Worm (Caenorhabditis elegans) whole organism, young adult: ENCODE measurements around the gene F46G10.2.

Source experiments
- F33H1.4 ChIP-seq: fragments of 200-800 bp; sonication (Bioruptor generic); IDR thresholded peaks from 2 replicates; pipeline ENCODE4 v1.3.6; 2022; ENCODE audit warnings: missing genetic modification reagents, missing genetic modification characterization, missing compliant biosample characterization
- F37B4.10 ChIP-seq: fragments of 200-800 bp; sonication (Bioruptor generic); IDR thresholded peaks from 2 replicates; pipeline ENCODE4 v1.3.6; 2022; ENCODE audit warnings: missing genetic modification characterization, missing compliant biosample characterization
- F39B2.1 ChIP-seq: fragments of 200-800 bp; sonication (Bioruptor generic); IDR thresholded peaks from 2 replicates; pipeline ENCODE4 v1.3.6; 2022; ENCODE audit warnings: missing genetic modification reagents, missing genetic modification characterization, missing compliant biosample characterization
- F55B11.4 ChIP-seq: sonication (generic microtip); optimal IDR thresholded peaks from 2 replicates; lab custom pipeline; 2016; ENCODE audit warnings: missing compliant biosample characterization, missing genetic modification characterization, borderline replicate concordance; ENCODE audit not compliant: insufficient read depth
- K11D2.4 ChIP-seq: fragments of 200-800 bp; sonication (Bioruptor generic); IDR thresholded peaks from 2 replicates; pipeline ENCODE4 v1.3.6; 2022; ENCODE audit warnings: missing genetic modification reagents, missing genetic modification characterization, missing compliant biosample characterization
- Y53F4B.3 ChIP-seq: fragments of 200-800 bp; sonication (Bioruptor generic); IDR thresholded peaks from 2 replicates; pipeline ENCODE4 v1.3.6; 2022; ENCODE audit warnings: missing genetic modification reagents, missing genetic modification characterization, missing compliant biosample characterization
- Y53G8AR.9 ChIP-seq: fragments of 200-800 bp; sonication (Bioruptor generic); conservative IDR thresholded peaks from 2 replicates; pipeline ENCODE4 v1.3.6; 2022; ENCODE audit warnings: missing genetic modification reagents, missing genetic modification characterization, missing compliant biosample characterization
- Y56A3A.18 ChIP-seq: fragments of 200-800 bp; sonication (Bioruptor generic); IDR thresholded peaks from 2 replicates; pipeline ENCODE4 v1.3.6; 2022; ENCODE audit warnings: missing genetic modification reagents, missing genetic modification characterization, missing compliant biosample characterization
- ama-1 ChIP-seq, 3 experiments: fragments of 150-350 bp in 1 of 3; sonication (generic microtip) in 2 of 3; optimal IDR thresholded peaks; 2 replicates each; lab custom pipeline; 2014 to 2018; ENCODE audit warnings: missing biosample characterization in 2 of 3, missing genetic modification characterization in 2 of 3, missing genetic modification reagents in 2 of 3
- aptf-3 ChIP-seq: fragments of 200-800 bp; sonication (Bioruptor generic); IDR thresholded peaks from 2 replicates; pipeline ENCODE4 v1.3.6; 2022; ENCODE audit warnings: missing genetic modification characterization, missing compliant biosample characterization
- athp-1 ChIP-seq: sonication (generic microtip); optimal IDR thresholded peaks from 2 replicates; lab custom pipeline; 2017; ENCODE audit warnings: mild to moderate bottlenecking, missing genetic modification characterization, missing compliant biosample characterization
- attf-6 ChIP-seq: fragments of 200-800 bp; sonication (Bioruptor generic); IDR thresholded peaks from 2 replicates; pipeline ENCODE4 v1.3.6; 2022; ENCODE audit warnings: missing genetic modification reagents, missing genetic modification characterization, missing compliant biosample characterization
- bed-2 ChIP-seq: fragments of 200-800 bp; sonication (Bioruptor generic); IDR thresholded peaks from 2 replicates; pipeline ENCODE4 v1.3.6; 2022; ENCODE audit warnings: missing genetic modification reagents, missing genetic modification characterization, missing compliant biosample characterization
- ccch-3 ChIP-seq: fragments of 200-800 bp; sonication (Bioruptor generic); optimal IDR thresholded peaks from 2 replicates; lab custom pipeline; 2018; ENCODE audit warnings: mild to moderate bottlenecking, missing genetic modification characterization, missing compliant biosample characterization
- cebp-1 ChIP-seq, 2 experiments: fragments of 200-800 bp in 1 of 2; sonication (Bioruptor generic) in 1 of 2; sonication (generic microtip) in 1 of 2; IDR thresholded peaks in 1 of 2; optimal IDR thresholded peaks in 1 of 2; 2 replicates each; pipeline versions ENCODE4 v1.3.6 to Lab custom; 2017 to 2022; ENCODE audit warnings: missing compliant biosample characterization in 2 of 2, missing genetic modification characterization in 2 of 2, mild to moderate bottlenecking in 1 of 2, missing genetic modification reagents in 1 of 2, moderate library complexity in 1 of 2
- die-1 ChIP-seq: sonication (generic microtip); optimal IDR thresholded peaks from 2 replicates; lab custom pipeline; 2016; ENCODE audit warnings: missing genotype, mild to moderate bottlenecking, missing genetic modification characterization, missing compliant biosample characterization
- dpff-1 ChIP-seq: sonication (generic microtip); optimal IDR thresholded peaks from 2 replicates; lab custom pipeline; 2017; ENCODE audit warnings: mild to moderate bottlenecking, missing genetic modification characterization, missing compliant biosample characterization
- egl-18 ChIP-seq: fragments of 200-800 bp; sonication (Bioruptor generic); IDR thresholded peaks from 2 replicates; pipeline ENCODE4 v1.3.6; 2022; ENCODE audit warnings: missing genetic modification reagents, missing genetic modification characterization, missing compliant biosample characterization
- egrh-3 ChIP-seq: fragments of 200-800 bp; sonication (Bioruptor generic); IDR thresholded peaks from 2 replicates; pipeline ENCODE4 v1.3.6; 2022; ENCODE audit warnings: missing genetic modification reagents, missing genetic modification characterization, missing compliant biosample characterization
- ekl-4 ChIP-seq: fragments of 200-800 bp; sonication (Bioruptor generic); IDR thresholded peaks from 2 replicates; pipeline ENCODE4 v1.3.6; 2022; ENCODE audit warnings: missing genetic modification reagents, missing genetic modification characterization, missing compliant biosample characterization
- ets-4 ChIP-seq: fragments of 200-800 bp; sonication (Bioruptor generic); optimal IDR thresholded peaks from 2 replicates; lab custom pipeline; 2018; ENCODE audit warnings: mild to moderate bottlenecking, missing genetic modification characterization, missing compliant biosample characterization
- fkh-3 ChIP-seq: sonication (generic microtip); optimal IDR thresholded peaks from 2 replicates; lab custom pipeline; 2016; ENCODE audit warnings: mild to moderate bottlenecking, missing genetic modification characterization, missing compliant biosample characterization
- him-1 ChIP-seq: sonication (generic microtip); optimal IDR thresholded peaks from 2 replicates; lab custom pipeline; 2016; ENCODE audit warnings: missing genotype, missing genetic modification reagents, missing genetic modification characterization, missing compliant biosample characterization
- hlh-12 ChIP-seq: sonication (generic microtip); optimal IDR thresholded peaks from 2 replicates; lab custom pipeline; 2016; ENCODE audit warnings: missing genetic modification characterization, missing compliant biosample characterization
- hlh-26 ChIP-seq: fragments of 200-800 bp; sonication (Bioruptor generic); conservative IDR thresholded peaks from 2 replicates; pipeline ENCODE4 v1.3.6; 2022; ENCODE audit warnings: missing genetic modification reagents, missing genetic modification characterization, missing compliant biosample characterization
- hmg-1.2 ChIP-seq: fragments of 200-800 bp; sonication (Bioruptor generic); IDR thresholded peaks from 2 replicates; pipeline ENCODE4 v1.3.6; 2022; ENCODE audit warnings: missing genetic modification reagents, missing genetic modification characterization, missing compliant biosample characterization
- hrde-1 ChIP-seq: sonication (generic microtip); optimal IDR thresholded peaks from 2 replicates; lab custom pipeline; 2016; ENCODE audit warnings: missing genetic modification characterization, mild to moderate bottlenecking, missing compliant biosample characterization, moderate library complexity, missing genotype, missing genetic modification reagents, borderline replicate concordance
- lag-1 ChIP-seq: fragments of 200-800 bp; sonication (Bioruptor generic); IDR thresholded peaks from 2 replicates; pipeline ENCODE4 v1.3.6; 2022; ENCODE audit warnings: missing genetic modification reagents, missing genetic modification characterization, missing compliant biosample characterization
- let-607 ChIP-seq, 2 experiments: fragments of 200-800 bp in 1 of 2; sonication (Bioruptor generic) in 1 of 2; sonication (generic microtip) in 1 of 2; optimal IDR thresholded peaks; 2 replicates each; lab custom pipeline; 2016 to 2018; ENCODE audit warnings: mild to moderate bottlenecking in 2 of 2, missing compliant biosample characterization in 2 of 2, missing genetic modification characterization in 2 of 2, moderate library complexity in 2 of 2, missing genotype in 1 of 2
- lsy-27 ChIP-seq: sonication (generic microtip); optimal IDR thresholded peaks from 2 replicates; lab custom pipeline; 2017; ENCODE audit warnings: missing genetic modification characterization, mild to moderate bottlenecking, missing compliant biosample characterization, antibody characterized with exemption, missing genotype, borderline replicate concordance; ENCODE audit not compliant: insufficient read depth
- madf-6 ChIP-seq: fragments of 200-800 bp; sonication (Bioruptor generic); IDR thresholded peaks from 2 replicates; pipeline ENCODE4 v1.3.6; 2022; ENCODE audit warnings: missing genetic modification reagents, missing genetic modification characterization, missing compliant biosample characterization
- madf-8 ChIP-seq: fragments of 200-800 bp; sonication (Bioruptor generic); conservative IDR thresholded peaks from 2 replicates; pipeline ENCODE4 v1.3.6; 2022; ENCODE audit warnings: missing genetic modification reagents, missing genetic modification characterization, missing compliant biosample characterization
- nfya-2 ChIP-seq: fragments of 200-800 bp; sonication (Bioruptor generic); IDR thresholded peaks from 2 replicates; pipeline ENCODE4 v1.3.6; 2022; ENCODE audit warnings: missing genetic modification reagents, missing genetic modification characterization, missing compliant biosample characterization
- nfyb-1 ChIP-seq: fragments of 200-800 bp; sonication (Bioruptor generic); IDR thresholded peaks from 2 replicates; pipeline ENCODE4 v1.3.6; 2022; ENCODE audit warnings: missing genetic modification reagents, missing genetic modification characterization, missing compliant biosample characterization
- nhr-179 ChIP-seq: sonication (generic microtip); optimal IDR thresholded peaks from 2 replicates; lab custom pipeline; 2016; ENCODE audit warnings: mild to moderate bottlenecking, missing genetic modification characterization, missing compliant biosample characterization
- repo-1 ChIP-seq: sonication (generic microtip); optimal IDR thresholded peaks from 2 replicates; lab custom pipeline; 2017; ENCODE audit warnings: mild to moderate bottlenecking, missing genetic modification characterization, missing compliant biosample characterization
- sdz-38 ChIP-seq: sonication (generic microtip); optimal IDR thresholded peaks from 2 replicates; lab custom pipeline; 2016; ENCODE audit warnings: missing genotype, missing genetic modification characterization, missing compliant biosample characterization
- sea-2 ChIP-seq: fragments of 200-800 bp; sonication (Bioruptor generic); IDR thresholded peaks from 2 replicates; pipeline ENCODE4 v1.3.6; 2022; ENCODE audit warnings: missing genetic modification characterization, missing compliant biosample characterization
- snpc-1.3 ChIP-seq: sonication (generic microtip); optimal IDR thresholded peaks from 2 replicates; lab custom pipeline; 2017; ENCODE audit warnings: missing genetic modification characterization, mild to moderate bottlenecking, missing compliant biosample characterization, antibody characterized with exemption, moderate library complexity, missing genotype, missing genetic modification reagents; ENCODE audit not compliant: insufficient read depth
- somi-1 ChIP-seq: fragments of 200-800 bp; sonication (Bioruptor generic); optimal IDR thresholded peaks from 2 replicates; lab custom pipeline; 2018; ENCODE audit warnings: mild to moderate bottlenecking, missing genetic modification characterization, missing compliant biosample characterization
- sptf-2 ChIP-seq: fragments of 200-800 bp; sonication (Bioruptor generic); optimal IDR thresholded peaks from 2 replicates; lab custom pipeline; 2018; ENCODE audit warnings: mild to moderate bottlenecking, missing genetic modification characterization, missing compliant biosample characterization
- tbx-9 ChIP-seq: sonication (generic microtip); optimal IDR thresholded peaks from 2 replicates; lab custom pipeline; 2016; ENCODE audit warnings: borderline replicate concordance, missing genetic modification characterization, inconsistent platforms, missing compliant biosample characterization
- xnd-1 ChIP-seq: sonication (generic microtip); optimal IDR thresholded peaks from 2 replicates; lab custom pipeline; 2016; ENCODE audit warnings: missing genotype, missing genetic modification reagents, missing genetic modification characterization, missing compliant biosample characterization
- zfh-2 ChIP-seq: fragments of 200-800 bp; sonication (Bioruptor generic); conservative IDR thresholded peaks from 2 replicates; pipeline ENCODE4 v1.3.6; 2022; ENCODE audit warnings: missing genetic modification reagents, missing genetic modification characterization, missing compliant biosample characterization
- ztf-22 ChIP-seq: fragments of 200-800 bp; sonication (Bioruptor generic); optimal IDR thresholded peaks from 2 replicates; lab custom pipeline; 2018; ENCODE audit warnings: mild to moderate bottlenecking, missing genetic modification characterization, moderate library complexity, missing compliant biosample characterization
- ztf-25 ChIP-seq: fragments of 200-800 bp; sonication (Bioruptor generic); IDR thresholded peaks from 2 replicates; pipeline ENCODE4 v1.3.6; 2022; ENCODE audit warnings: missing genetic modification reagents, missing genetic modification characterization, missing compliant biosample characterization
- ztf-26 ChIP-seq: sonication (generic microtip); optimal IDR thresholded peaks from 2 replicates; lab custom pipeline; 2017; ENCODE audit warnings: missing genetic modification characterization, missing compliant biosample characterization
- ztf-6 ChIP-seq: fragments of 200-800 bp; sonication (Bioruptor generic); IDR thresholded peaks from 2 replicates; pipeline ENCODE4 v1.3.6; 2022; ENCODE audit warnings: missing genetic modification reagents, missing genetic modification characterization, missing compliant biosample characterization

Gene F46G10.2

ce11 chrX:13348417-13348816 lies 25.7 kb downstream of the F46G10.2 start:
- TF ChIP-seq zfh-2 (GFP tag; lab: Robert Waterston, UW), result no peak
- TF ChIP-seq athp-1 (tag; lab: Kevin White, UChicago), result no peak
- no peak for TF ChIP-seq attf-6
- TF ChIP-seq hrde-1 (tag; lab: Kevin White, UChicago), result no peak
- TF ChIP-seq ztf-25 (GFP tag; lab: Robert Waterston, UW), result no peak
- TF ChIP-seq ets-4 (GFP tag; lab: Kevin White, UChicago), result no peak
- no peak for TF ChIP-seq dpff-1 (tag; lab: Kevin White, UChicago)
- no peak for TF ChIP-seq ztf-6 (GFP tag; lab: Robert Waterston, UW)
- TF ChIP-seq him-1 (tag; lab: Kevin White, UChicago), result no peak
- no peak for TF ChIP-seq lsy-27 (tag; lab: Kevin White, UChicago)
- no peak for TF ChIP-seq ekl-4 (GFP tag; lab: Robert Waterston, UW)
- peak; percentile 78 for TF ChIP-seq ztf-26 (tag; lab: Kevin White, UChicago)
- no peak for TF ChIP-seq madf-8 (GFP tag; lab: Robert Waterston, UW)
- no peak for TF ChIP-seq die-1 (tag; lab: Kevin White, UChicago)
- no peak for TF ChIP-seq F37B4.10 (GFP tag; lab: Robert Waterston, UW)
- no peak for TF ChIP-seq sptf-2 (GFP tag; lab: Kevin White, UChicago)
- no peak for TF ChIP-seq Y56A3A.18
- no peak for TF ChIP-seq ztf-22
- no peak for TF ChIP-seq F39B2.1 (GFP tag; lab: Robert Waterston, UW)
- no peak for TF ChIP-seq hlh-12 (tag; lab: Kevin White, UChicago)
- TF ChIP-seq K11D2.4 (GFP tag; lab: Robert Waterston, UW), result no peak
- no peak for TF ChIP-seq nhr-179 (tag; lab: Kevin White, UChicago)
- no peak for TF ChIP-seq fkh-3 (tag; lab: Kevin White, UChicago)
- TF ChIP-seq somi-1 (GFP tag; lab: Kevin White, UChicago), result peak; percentile 43
- no peak for TF ChIP-seq lag-1 (GFP tag; lab: Robert Waterston, UW)
- no peak for TF ChIP-seq tbx-9 (tag; lab: Kevin White, UChicago)
- no peak for TF ChIP-seq hmg-1.2
- no peak for TF ChIP-seq xnd-1 (tag; lab: Kevin White, UChicago)
- no peak for TF ChIP-seq sdz-38 (tag; lab: Kevin White, UChicago)
- TF ChIP-seq madf-6 (GFP tag; lab: Robert Waterston, UW), result no peak
- no peak for TF ChIP-seq nfyb-1 (GFP tag; lab: Robert Waterston, UW)
- TF ChIP-seq hlh-26 (GFP tag; lab: Robert Waterston, UW), result no peak
- TF ChIP-seq bed-2 (GFP tag; lab: Robert Waterston, UW), result no peak
- no peak for TF ChIP-seq nfya-2
- no peak for TF ChIP-seq egrh-3 (GFP tag; lab: Robert Waterston, UW)
- TF ChIP-seq repo-1 (tag; lab: Kevin White, UChicago), result no peak
- TF ChIP-seq cebp-1 (GFP tag; IDR thresholded peaks at IDR 0.05; lab: Robert Waterston, UW), result peak; percentile 65; the same call in 1 of the 2 replicates
- TF ChIP-seq cebp-1 (tag; optimal IDR thresholded peaks at IDR 0.05; lab: Kevin White, UChicago), result peak; percentile 85
- TF ChIP-seq Y53F4B.3 (GFP tag; lab: Robert Waterston, UW), result no peak
- no peak for TF ChIP-seq aptf-3 (GFP tag; lab: Robert Waterston, UW)
- TF ChIP-seq F55B11.4 (tag; lab: Kevin White, UChicago), result no peak
- TF ChIP-seq snpc-1.3 (tag; lab: Kevin White, UChicago), result no peak
- no peak for TF ChIP-seq F33H1.4
- no peak for TF ChIP-seq Y53G8AR.9
- no peak for TF ChIP-seq sea-2
- no peak for TF ChIP-seq egl-18 (GFP tag; lab: Robert Waterston, UW)
- TF ChIP-seq let-607 (tag; optimal IDR thresholded peaks at IDR 0.05; lab: Kevin White, UChicago), result peak in 1 of 2 experiments; percentile 81
- no peak for TF ChIP-seq ccch-3
- TF ChIP-seq ama-1 (optimal IDR thresholded peaks at IDR 0.05; lab: Kevin White, UChicago), result no peak
- TF ChIP-seq ama-1 (GFP tag; optimal IDR thresholded peaks at IDR 0.05; lab: Kevin White, UChicago), result no peak
